Fruit fly (Drosophila melanogaster): ENCODE results near the gene CG14947.

The CG14947 gene

dm6 chr2L:12030552-12031131 lies 45.3 kb upstream of the CG14947 start:
- TF ChIP-seq CG7101 (tag; optimal IDR thresholded peaks at IDR 0.05), result no peak
- peak; percentile 4 for TF ChIP-seq cic (GFP tag; optimal IDR thresholded peaks at IDR 0.05)

DNA sequence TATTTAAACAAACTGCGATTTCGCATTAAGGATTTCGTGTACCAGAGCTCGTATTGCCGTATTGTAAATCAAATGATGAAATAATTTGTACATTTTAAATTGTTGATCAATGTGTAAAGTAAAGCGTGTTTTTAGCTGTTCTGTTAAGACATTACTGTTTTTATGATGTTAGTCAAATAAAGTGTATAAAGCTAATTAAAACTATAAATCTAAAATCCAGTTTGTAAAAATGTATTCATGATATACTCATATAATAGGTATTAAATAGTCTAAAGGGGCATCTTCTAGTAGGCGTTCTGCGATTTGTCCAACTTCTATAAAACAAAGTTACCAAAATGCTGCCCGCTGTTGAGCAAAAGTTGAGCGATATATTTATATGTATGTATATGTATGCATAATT lies 42.0 kb upstream of the CG14947 start, which contains the start of gene CG18788:
Gene CG18788 (plus strand): TSS at position 301 of the 400 bp plus-strand sequence.
- TF ChIP-seq cic (GFP tag; optimal IDR thresholded peaks at IDR 0.05), result no peak
- no peak for TF ChIP-seq Hr96 (GFP tag; optimal IDR thresholded peaks at IDR 0.05)
- no peak for TF ChIP-seq CG33017 (tag; optimal IDR thresholded peaks at IDR 0.05)
- no peak for TF ChIP-seq Crg-1 (GFP tag; optimal IDR thresholded peaks at IDR 0.05)
- no peak for TF ChIP-seq CG1620 (GFP tag; optimal IDR thresholded peaks at IDR 0.05)
- no peak for TF ChIP-seq ovo (GFP tag; optimal IDR thresholded peaks at IDR 0.05)

DNA sequence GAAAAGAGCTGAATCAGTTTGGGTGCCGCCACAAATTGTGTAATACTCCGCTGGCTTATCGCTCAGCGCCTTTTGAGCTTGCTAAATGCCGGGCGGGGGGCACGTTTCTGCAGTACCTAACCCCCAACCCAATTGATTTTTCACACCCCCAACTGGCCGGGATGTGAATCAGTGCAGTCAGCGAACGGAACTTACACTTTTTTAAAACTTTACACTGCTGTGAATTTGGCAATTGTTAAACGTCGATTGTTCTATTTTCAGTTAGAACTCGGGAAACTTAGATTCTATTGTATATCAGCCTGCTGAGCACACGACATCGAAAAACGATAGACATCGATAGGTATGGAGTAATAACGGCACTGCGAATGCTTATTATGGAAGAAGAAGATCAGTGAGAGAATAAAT lies 37.7 kb upstream of the CG14947 start, which contains the start of gene Tom70:
Gene Tom70 (minus strand): TSS at position 335 of the 405 bp plus-strand sequence.
- TF ChIP-seq CG33017 (tag; optimal IDR thresholded peaks at IDR 0.05), result no peak
- TF ChIP-seq ovo (GFP tag; optimal IDR thresholded peaks at IDR 0.05), result peak; percentile 13
- no peak for TF ChIP-seq Crg-1 (GFP tag; optimal IDR thresholded peaks at IDR 0.05)
- no peak for TF ChIP-seq CG1620 (GFP tag; optimal IDR thresholded peaks at IDR 0.05)
- no peak for TF ChIP-seq CG14711 (tag; optimal IDR thresholded peaks at IDR 0.05)
- no peak for TF ChIP-seq tj (GFP tag; optimal IDR thresholded peaks at IDR 0.05)
- TF ChIP-seq cnc (optimal IDR thresholded peaks at IDR 0.05), result no peak
- TF ChIP-seq Mnt (GFP tag; optimal IDR thresholded peaks at IDR 0.05), result peak; percentile 81

- no peak for TF ChIP-seq CG7101 (tag; optimal IDR thresholded peaks at IDR 0.05)
- TF ChIP-seq Clk (GFP tag; optimal IDR thresholded peaks at IDR 0.05), result no peak
- peak; percentile 51 for TF ChIP-seq bab1 (GFP tag; optimal IDR thresholded peaks at IDR 0.05)
- TF ChIP-seq CG7045 (GFP tag; optimal IDR thresholded peaks at IDR 0.05), result no peak
- peak; percentile 18 for TF ChIP-seq tj (GFP tag; optimal IDR thresholded peaks at IDR 0.05)
These were observed 35.4 kb upstream of the CG14947 start, which contains the start of gene CG6766 for dm6 chr2L:12040510-12040909. Gene CG6766, minus strand, starts transcription at chr2L:12040689.

DNA sequence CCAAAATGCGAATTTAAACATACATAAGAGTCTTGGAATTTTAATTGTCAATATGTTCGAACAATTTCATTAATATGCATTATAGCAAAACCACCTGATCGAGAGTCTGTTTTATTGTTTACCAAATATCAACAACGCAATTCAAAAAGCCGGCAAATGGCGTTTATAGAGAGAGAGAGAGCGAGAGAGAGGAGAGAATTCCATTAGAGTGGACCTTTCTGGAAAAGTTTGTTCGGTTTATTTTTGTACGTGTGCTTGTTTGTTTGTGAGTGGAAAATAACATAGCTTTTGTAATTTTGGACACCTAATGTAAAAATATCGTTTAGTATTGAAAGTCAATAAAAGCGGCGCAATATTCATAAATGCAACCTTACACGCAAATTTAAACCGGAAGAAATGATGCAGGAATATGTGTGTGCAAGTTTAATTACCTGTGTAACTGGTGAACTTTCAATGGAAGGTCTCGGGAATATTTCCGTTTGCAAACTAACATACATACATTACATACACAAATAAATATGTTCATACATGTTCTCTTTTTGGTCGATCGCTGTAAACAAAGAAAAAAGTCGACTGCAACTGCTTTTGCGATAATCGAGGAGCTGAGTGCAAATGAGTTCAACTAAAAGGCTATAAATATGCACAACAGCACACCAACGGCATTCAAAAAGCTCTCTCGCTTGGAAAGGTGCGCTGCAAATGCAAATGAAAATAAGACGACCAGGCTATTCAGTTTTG lies 31.1 kb upstream of the CG14947 start, which contains the start of gene CG6785:
Gene CG6785 (minus strand): TSS at position 588 of the 738 bp plus-strand sequence.
- TF ChIP-seq Clk (GFP tag; optimal IDR thresholded peaks at IDR 0.05), result peak; percentile 56
- peak; percentile 90 for TF ChIP-seq CG12768 (GFP tag; optimal IDR thresholded peaks at IDR 0.05)
- peak; percentile 92 for TF ChIP-seq Crg-1 (GFP tag; optimal IDR thresholded peaks at IDR 0.05)
- TF ChIP-seq CG33017 (tag; optimal IDR thresholded peaks at IDR 0.05), result peak; percentile 88
- TF ChIP-seq ovo (GFP tag; optimal IDR thresholded peaks at IDR 0.05), result peak; percentile 73
- peak; percentile 69 for TF ChIP-seq pad (GFP tag; optimal IDR thresholded peaks at IDR 0.05)
- TF ChIP-seq tj (GFP tag; optimal IDR thresholded peaks at IDR 0.05), result peak; percentile 81
- peak; percentile 71 for TF ChIP-seq CG1620 (GFP tag; optimal IDR thresholded peaks at IDR 0.05)
- TF ChIP-seq CG7101 (tag; optimal IDR thresholded peaks at IDR 0.05), result peak; percentile 96
- TF ChIP-seq cnc (optimal IDR thresholded peaks at IDR 0.05), result no peak
- TF ChIP-seq Hr96 (GFP tag; optimal IDR thresholded peaks at IDR 0.05), result peak; percentile 61
- peak; percentile 60 for TF ChIP-seq toe (GFP tag; optimal IDR thresholded peaks at IDR 0.05)
- peak; percentile 93 for TF ChIP-seq bab1 (GFP tag; optimal IDR thresholded peaks at IDR 0.05)
- TF ChIP-seq Mnt (GFP tag; optimal IDR thresholded peaks at IDR 0.05), result peak; percentile 78
- TF ChIP-seq CG7045 (GFP tag; optimal IDR thresholded peaks at IDR 0.05), result peak; percentile 83
- TF ChIP-seq CG5204 (GFP tag; optimal IDR thresholded peaks at IDR 0.05), result peak; percentile 79
- TF ChIP-seq cic (GFP tag; optimal IDR thresholded peaks at IDR 0.05), result peak; percentile 87
- peak; percentile 95 for TF ChIP-seq CG11617 (GFP tag; optimal IDR thresholded peaks at IDR 0.05)
- TF ChIP-seq kay (GFP tag; ENCODE audit: borderline replicate concordance), result peak; percentile 96
- TF ChIP-seq CG14711 (tag; optimal IDR thresholded peaks at IDR 0.05), result peak; percentile 87

- TF ChIP-seq ovo (GFP tag; optimal IDR thresholded peaks at IDR 0.05), result no peak
- TF ChIP-seq CG12768 (GFP tag; optimal IDR thresholded peaks at IDR 0.05), result no peak
- peak in 1 of 2 experiments; percentile 48 for TF ChIP-seq cnc (optimal IDR thresholded peaks at IDR 0.05)
- TF ChIP-seq pad (GFP tag; optimal IDR thresholded peaks at IDR 0.05), result peak; percentile 81
These were observed 30.3 kb upstream of the CG14947 start for dm6 chr2L:12045578-12045940.

Measured in whole organism, adult.